Worm (Caenorhabditis elegans): ENCODE data around the gene F56B6.6.

Gene F56B6.6

ce11 chrX:3542242-3542641 is 9.4 kb upstream of the F56B6.6 start, which contains the start of gene rgs-7:
TSS of gene rgs-7 (plus strand) at chrX:3542542.
- TF ChIP-seq him-1 (tag; optimal IDR thresholded peaks at IDR 0.05) (no peak), dao-5 (tag; optimal IDR thresholded peaks at IDR 0.05) (no peak), W03F9.2 (tag; optimal IDR thresholded peaks at IDR 0.05) (no peak)

- peak; percentile 14 for TF ChIP-seq him-1 (tag; optimal IDR thresholded peaks at IDR 0.05)
- no peak for TF ChIP-seq dao-5 (tag; optimal IDR thresholded peaks at IDR 0.05)
- no peak for TF ChIP-seq W03F9.2 (tag; optimal IDR thresholded peaks at IDR 0.05)
These were observed 8.0 kb upstream of the F56B6.6 start for ce11 chrX:3540861-3541260.

- TF ChIP-seq W03F9.2 (tag; optimal IDR thresholded peaks at IDR 0.05) (no peak), dao-5 (tag; optimal IDR thresholded peaks at IDR 0.05) (no peak), him-1 (tag; optimal IDR thresholded peaks at IDR 0.05) (no peak)
These were observed 5.2 kb upstream of the F56B6.6 start for ce11 chrX:3538067-3538466.

- TF ChIP-seq dao-5 (tag; optimal IDR thresholded peaks at IDR 0.05) (no peak), him-1 (tag; optimal IDR thresholded peaks at IDR 0.05) (no peak), W03F9.2 (tag; optimal IDR thresholded peaks at IDR 0.05) (no peak)
These were observed 4.5 kb upstream of the F56B6.6 start, which contains the start of gene gyg-1 for ce11 chrX:3537335-3537734. TSS of gene gyg-1 (plus strand) at chrX:3537635.

ce11 chrX:3536302-3537251 is 3.8 kb upstream of the F56B6.6 start:
- TF ChIP-seq W03F9.2 (tag; optimal IDR thresholded peaks at IDR 0.05) = no peak
- TF ChIP-seq dao-5 (tag; optimal IDR thresholded peaks at IDR 0.05) = no peak

- no peak for TF ChIP-seq dao-5 (tag; optimal IDR thresholded peaks at IDR 0.05)
- TF ChIP-seq him-1 (tag; optimal IDR thresholded peaks at IDR 0.05) = peak; percentile 61
These were observed 2.7 kb upstream of the F56B6.6 start for ce11 chrX:3535505-3535904.

- no peak for TF ChIP-seq dao-5 (tag; optimal IDR thresholded peaks at IDR 0.05)
- no peak for TF ChIP-seq W03F9.2 (tag; optimal IDR thresholded peaks at IDR 0.05)
- TF ChIP-seq him-1 (tag; optimal IDR thresholded peaks at IDR 0.05) = no peak
These were observed 1.4 kb upstream of the F56B6.6 start for ce11 chrX:3534218-3534617.

- TF ChIP-seq dao-5 (tag; optimal IDR thresholded peaks at IDR 0.05) = no peak
These were observed 6.1 kb downstream of the F56B6.6 start for ce11 chrX:3526712-3527111.

ce11 chrX:3518494-3518893 is 14.3 kb downstream of the F56B6.6 start, which contains the start of gene npr-16:
TSS of gene npr-16 (plus strand) at chrX:3518794.
- TF ChIP-seq dao-5 (tag; optimal IDR thresholded peaks at IDR 0.05) (no peak), him-1 (tag; optimal IDR thresholded peaks at IDR 0.05) (no peak), W03F9.2 (tag; optimal IDR thresholded peaks at IDR 0.05) (no peak)

ce11 chrX:3517141-3517540 is 15.7 kb downstream of the F56B6.6 start:
- no peak for TF ChIP-seq W03F9.2 (tag; optimal IDR thresholded peaks at IDR 0.05)
- no peak for TF ChIP-seq him-1 (tag; optimal IDR thresholded peaks at IDR 0.05)
- TF ChIP-seq dao-5 (tag; optimal IDR thresholded peaks at IDR 0.05) = no peak

ce11 chrX:3513715-3514114 is 19.1 kb downstream of the F56B6.6 start:
- TF ChIP-seq W03F9.2 (tag; optimal IDR thresholded peaks at IDR 0.05) (no peak), him-1 (tag; optimal IDR thresholded peaks at IDR 0.05) (no peak), dao-5 (tag; optimal IDR thresholded peaks at IDR 0.05) (no peak)

ce11 chrX:3508906-3509305 is 23.9 kb downstream of the F56B6.6 start, which contains the start of gene sox-4:
TSS of gene sox-4 (minus strand) at chrX:3509006.
- no peak for TF ChIP-seq dao-5 (tag; optimal IDR thresholded peaks at IDR 0.05)
- TF ChIP-seq him-1 (tag; optimal IDR thresholded peaks at IDR 0.05) = no peak
- no peak for TF ChIP-seq W03F9.2 (tag; optimal IDR thresholded peaks at IDR 0.05)

ce11 chrX:3507214-3507613 is 25.6 kb downstream of the F56B6.6 start:
- TF ChIP-seq dao-5 (tag; optimal IDR thresholded peaks at IDR 0.05) = no peak
- TF ChIP-seq him-1 (tag; optimal IDR thresholded peaks at IDR 0.05) = no peak
- no peak for TF ChIP-seq W03F9.2 (tag; optimal IDR thresholded peaks at IDR 0.05)

ce11 chrX:3506556-3506955 is 26.3 kb downstream of the F56B6.6 start:
- TF ChIP-seq dao-5 (tag; optimal IDR thresholded peaks at IDR 0.05) (no peak), him-1 (tag; optimal IDR thresholded peaks at IDR 0.05) (no peak), W03F9.2 (tag; optimal IDR thresholded peaks at IDR 0.05) (no peak)

ce11 chrX:3505062-3505461 is 27.8 kb downstream of the F56B6.6 start:
- no peak for TF ChIP-seq him-1 (tag; optimal IDR thresholded peaks at IDR 0.05)
- no peak for TF ChIP-seq dao-5 (tag; optimal IDR thresholded peaks at IDR 0.05)
- no peak for TF ChIP-seq W03F9.2 (tag; optimal IDR thresholded peaks at IDR 0.05)
